Worm (Caenorhabditis elegans) whole organism, midembryonic: Measurements from ENCODE around the gene R155.3.

Experiments
- T22C8.4 ChIP-seq: fragments of 200-800 bp; sonication (Bioruptor generic); IDR thresholded peaks from 2 replicates; pipeline ENCODE4 v1.3.6; 2022; ENCODE audit warnings: missing genetic modification characterization, missing compliant biosample characterization
- flt-1 ChIP-seq: fragments of 200-800 bp; sonication (Bioruptor generic); IDR thresholded peaks from 2 replicates; pipeline ENCODE4 v1.3.6; 2022; ENCODE audit warnings: missing genetic modification characterization, missing compliant biosample characterization
- klf-2 ChIP-seq: fragments of 200-800 bp; sonication (Bioruptor generic); conservative IDR thresholded peaks from 2 replicates; pipeline ENCODE4 v1.3.6; 2022; ENCODE audit warnings: missing genetic modification reagents, missing genetic modification characterization, missing compliant biosample characterization
- med-1 ChIP-seq: sonication (generic microtip); optimal IDR thresholded peaks from 2 replicates; lab custom pipeline; 2017; ENCODE audit warnings: missing genetic modification characterization, mild to moderate bottlenecking, missing compliant biosample characterization, antibody characterized with exemption, missing genetic modification reagents; ENCODE audit not compliant: insufficient read depth
- ref-1 ChIP-seq: fragments of 200-800 bp; sonication (Bioruptor generic); conservative IDR thresholded peaks from 2 replicates; pipeline ENCODE4 v1.3.6; 2022; ENCODE audit warnings: missing genetic modification reagents, missing genetic modification characterization, missing compliant biosample characterization
- ztf-23 ChIP-seq: fragments of 200-800 bp; sonication (Bioruptor generic); IDR thresholded peaks from 2 replicates; pipeline ENCODE4 v1.3.6; 2022; ENCODE audit warnings: missing genetic modification reagents, missing genetic modification characterization, missing compliant biosample characterization
- ztf-29 ChIP-seq: fragments of 200-800 bp; sonication (Bioruptor generic); IDR thresholded peaks from 2 replicates; pipeline ENCODE4 v1.3.6; 2022; ENCODE audit warnings: missing genetic modification reagents, missing genetic modification characterization, missing compliant biosample characterization

DNA sequence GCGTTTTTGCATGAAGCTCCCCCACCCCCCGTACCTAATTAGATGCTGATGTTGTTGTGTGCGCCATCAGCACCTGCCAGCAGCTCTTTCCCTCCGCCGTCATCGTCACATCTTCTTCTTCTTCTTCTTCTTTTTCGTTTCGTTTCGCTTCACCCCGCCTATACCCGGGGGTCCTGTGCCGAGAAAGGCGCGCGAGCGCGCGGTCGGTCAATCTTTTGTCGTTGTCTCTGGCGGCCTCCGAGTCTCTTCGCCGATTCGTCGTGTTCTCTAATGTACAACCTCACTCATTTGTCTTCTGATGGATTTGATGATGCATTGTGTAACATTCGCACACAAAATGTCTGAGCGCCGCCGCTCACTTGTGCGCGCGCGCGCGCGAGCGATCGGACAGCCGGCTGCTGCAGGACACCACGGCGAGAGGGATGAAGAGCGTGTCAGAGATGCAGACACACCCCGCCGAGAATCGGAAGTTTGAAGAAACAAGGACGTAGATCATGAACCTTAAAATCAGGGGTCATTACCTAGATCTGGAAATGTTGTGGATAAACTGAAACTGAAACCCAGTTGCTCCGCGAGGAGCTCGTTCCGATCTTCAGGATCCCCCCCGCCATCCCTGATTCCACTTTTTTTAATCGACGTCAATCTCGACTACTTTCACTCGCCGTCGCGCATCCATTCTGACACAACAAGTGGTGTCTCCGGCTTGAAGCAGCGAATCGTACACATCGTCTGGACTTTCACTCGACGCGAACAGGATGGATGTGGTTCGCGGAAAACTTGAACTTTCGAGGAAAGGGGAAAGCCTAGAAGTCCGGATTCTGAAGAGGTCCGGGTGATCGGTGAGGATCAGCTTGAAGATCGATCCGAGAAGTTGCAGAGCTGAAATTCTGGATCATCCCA lies 52.9 kb downstream of the R155.3 start:
- no peak for TF ChIP-seq med-1 (GFP tag; lab: Kevin White, UChicago)
- TF ChIP-seq flt-1 (GFP tag; lab: Robert Waterston, UW): peak; percentile 79
- no peak for TF ChIP-seq klf-2 (GFP tag; lab: Robert Waterston, UW)
- TF ChIP-seq T22C8.4 (GFP tag; lab: Robert Waterston, UW): no peak
- TF ChIP-seq ztf-29: peak; percentile 48; the same call in 1 of the 2 replicates
- 0 out of 2 replicates have a peak, but pooled peaks have one; percentile 7 for TF ChIP-seq ztf-23 (GFP tag; lab: Robert Waterston, UW)
- TF ChIP-seq ref-1 (GFP tag; lab: Robert Waterston, UW): no peak
